Worm (Caenorhabditis elegans): ENCODE results near the gene cuc-1.

DNA sequence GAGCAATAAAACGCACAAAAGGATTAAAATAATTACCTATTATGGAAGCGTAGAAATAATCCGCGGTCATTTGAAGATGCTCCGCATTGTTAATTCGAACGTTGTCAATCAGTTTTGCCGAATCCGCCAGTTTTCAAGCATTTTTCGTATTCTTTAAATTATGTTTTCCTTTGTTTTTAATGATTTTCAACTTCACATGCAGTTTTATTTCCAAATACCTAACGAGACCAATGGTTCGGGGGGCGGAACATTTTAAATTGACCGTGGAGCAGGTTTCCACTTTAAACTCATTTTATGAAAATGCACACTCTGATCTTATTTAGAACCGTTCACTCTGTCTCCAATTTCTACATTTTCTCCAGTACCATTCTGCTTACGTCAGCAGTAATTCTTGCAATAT is 33.9 kb upstream of the cuc-1 start, which contains the start of gene ZK688.4:
- TF ChIP-seq him-1 (tag; optimal IDR thresholded peaks at IDR 0.05), result no peak
- no peak for TF ChIP-seq W03F9.2 (tag; optimal IDR thresholded peaks at IDR 0.05)
- TF ChIP-seq dao-5 (tag; optimal IDR thresholded peaks at IDR 0.05), result no peak

All from whole organism, L4/young adult.